Worm (Caenorhabditis elegans): ENCODE data around the gene sre-37.

DNA sequence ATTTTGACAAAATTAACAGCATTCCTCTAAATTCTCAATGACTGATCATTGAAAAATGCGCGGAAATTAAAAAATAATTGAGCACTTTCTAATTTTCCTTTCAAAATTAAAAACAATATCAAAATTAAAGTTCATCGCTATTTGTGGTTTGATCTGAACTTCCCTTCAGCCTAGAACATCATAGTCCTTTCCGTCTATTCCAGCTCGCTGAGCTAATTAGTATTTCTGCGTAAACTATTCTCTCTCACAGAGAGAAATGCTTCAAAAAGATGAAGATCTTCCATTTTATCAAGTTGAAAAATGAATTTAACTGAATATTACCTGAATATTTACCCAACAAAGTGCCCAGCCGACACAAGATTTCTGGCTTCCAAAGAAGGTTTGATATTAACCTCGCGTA, 41.4 kb downstream of the sre-37 start, which contains the start of gene srh-68:
- TF ChIP-seq ref-1 (GFP tag; conservative IDR thresholded peaks at IDR 0.05) (no peak), flt-1 (GFP tag; IDR thresholded peaks at IDR 0.05) (no peak), klf-2 (GFP tag; conservative IDR thresholded peaks at IDR 0.05) (no peak), med-1 (GFP tag; optimal IDR thresholded peaks at IDR 0.05; ENCODE audit: insufficient read depth) (no peak), cog-1 (tag; optimal IDR thresholded peaks at IDR 0.05) (no peak), ztf-23 (GFP tag; IDR thresholded peaks at IDR 0.05) (no peak)

Data from whole organism, midembryonic.